Comparison of ENCODE assay signal across 6 worm cellular contexts in genomic region chrV:47799-48198, ce11.
TF ChIP-seq lines count a peak whose summit lies in the region.

No protein-coding gene starts in this region.

TF ChIP-seq in whole organism, L1 larva, 84 proteins besides CTCF, POLR2A, EP300 and RAD21:
- TF ChIP-seq lin-14 (GFP tag; optimal IDR thresholded peaks at IDR 0.05; lab: Kevin White, UChicago), result no peak
- peak; percentile 62 for TF ChIP-seq jun-1 (tag; optimal IDR thresholded peaks at IDR 0.05; lab: Kevin White, UChicago)
- TF ChIP-seq lsy-2 (tag; optimal IDR thresholded peaks at IDR 0.05; lab: Kevin White, UChicago), result peak in 1 of 2 experiments; percentile 9
- peak; percentile 83 for TF ChIP-seq elt-2 (tag; optimal IDR thresholded peaks at IDR 0.05; lab: Kevin White, UChicago)
- TF ChIP-seq ceh-82 (tag; optimal IDR thresholded peaks at IDR 0.05; lab: Kevin White, UChicago), result no peak

TF ChIP-seq in whole organism, L2 larva, 48 proteins besides CTCF, POLR2A, EP300 and RAD21:
- TF ChIP-seq ztf-4 (tag; optimal IDR thresholded peaks at IDR 0.05; lab: Kevin White, UChicago), result no peak
- peak; percentile 85 for TF ChIP-seq fos-1 (tag; optimal IDR thresholded peaks at IDR 0.05; lab: Kevin White, UChicago)
TF ChIP-seq in whole organism, L2 larva: peak in this region for 1.

TF ChIP-seq in whole organism, L3 larva, 47 proteins besides CTCF, POLR2A, EP300 and RAD21:
- TF ChIP-seq jun-1 (tag; optimal IDR thresholded peaks at IDR 0.05; lab: Kevin White, UChicago), result peak; percentile 40
- TF ChIP-seq pha-4 (tag; optimal IDR thresholded peaks at IDR 0.05; lab: Kevin White, UChicago), result peak; percentile 20
- no peak for TF ChIP-seq zag-1 (tag; optimal IDR thresholded peaks at IDR 0.05; lab: Kevin White, UChicago)
- no peak for TF ChIP-seq nhr-77 (tag; optimal IDR thresholded peaks at IDR 0.05; lab: Kevin White, UChicago)
- no peak for TF ChIP-seq egl-27 (tag; optimal IDR thresholded peaks at IDR 0.05; lab: Kevin White, UChicago)
- TF ChIP-seq elt-2 (tag; optimal IDR thresholded peaks at IDR 0.05; lab: Kevin White, UChicago), result peak; percentile 92
- TF ChIP-seq nhr-28 (tag; optimal IDR thresholded peaks at IDR 0.05; lab: Kevin White, UChicago), result no peak
- TF ChIP-seq ceh-28 (tag; optimal IDR thresholded peaks at IDR 0.05; lab: Kevin White, UChicago), result no peak
- TF ChIP-seq unc-39 (tag; optimal IDR thresholded peaks at IDR 0.05; lab: Kevin White, UChicago), result no peak
- no peak for TF ChIP-seq fkh-10 (GFP tag; optimal IDR thresholded peaks at IDR 0.05; lab: Kevin White, UChicago)
- no peak for TF ChIP-seq lin-15B (tag; optimal IDR thresholded peaks at IDR 0.05; lab: Kevin White, UChicago)
- TF ChIP-seq fos-1 (tag; optimal IDR thresholded peaks at IDR 0.05; lab: Kevin White, UChicago), result no peak
- TF ChIP-seq lin-39 (tag; optimal IDR thresholded peaks at IDR 0.05; lab: Kevin White, UChicago), result no peak
- no peak for TF ChIP-seq lsy-12 (tag; optimal IDR thresholded peaks at IDR 0.05; lab: Kevin White, UChicago)
- no peak for TF ChIP-seq tbx-2 (tag; optimal IDR thresholded peaks at IDR 0.05; lab: Kevin White, UChicago)
- TF ChIP-seq nhr-76 (tag; optimal IDR thresholded peaks at IDR 0.05; lab: Kevin White, UChicago), result no peak
- TF ChIP-seq pqm-1 (tag; optimal IDR thresholded peaks at IDR 0.05; lab: Kevin White, UChicago), result peak; percentile 71
- TF ChIP-seq nhr-25 (tag; optimal IDR thresholded peaks at IDR 0.05; lab: Kevin White, UChicago), result no peak
- no peak for TF ChIP-seq ztf-4 (tag; optimal IDR thresholded peaks at IDR 0.05; lab: Kevin White, UChicago)
- no peak for TF ChIP-seq nhr-11 (tag; optimal IDR thresholded peaks at IDR 0.05; lab: Kevin White, UChicago)
- TF ChIP-seq egl-5 (tag; optimal IDR thresholded peaks at IDR 0.05; lab: Kevin White, UChicago), result no peak
- no peak for TF ChIP-seq nhr-237 (tag; optimal IDR thresholded peaks at IDR 0.05; lab: Kevin White, UChicago)

TF ChIP-seq in whole organism, L4 larva, 104 proteins besides CTCF, POLR2A, EP300 and RAD21:
- TF ChIP-seq ces-1 (GFP tag; optimal IDR thresholded peaks at IDR 0.05; lab: Kevin White, UChicago) (no peak), tra-1 (GFP tag; IDR thresholded peaks at IDR 0.05; lab: Robert Waterston, UW) (0 out of 2 replicates have a peak, but pooled peaks have one; percentile 53), pqm-1 (tag; optimal IDR thresholded peaks at IDR 0.05; lab: Kevin White, UChicago) (peak; percentile 70), nhr-111 (GFP tag; optimal IDR thresholded peaks at IDR 0.05; lab: Kevin White, UChicago) (no peak), F49E8.2 (tag; optimal IDR thresholded peaks at IDR 0.05; lab: Kevin White, UChicago; ENCODE audit: borderline replicate concordance) (no peak), unc-62 (GFP tag; optimal IDR thresholded peaks at IDR 0.05 in 1 of 2; lab: Kevin White, UChicago) (peak in 1 of 2 experiments; percentile 44), unc-62 (tag; optimal IDR thresholded peaks at IDR 0.05; lab: Kevin White, UChicago) (no peak), php-3 (GFP tag; IDR thresholded peaks at IDR 0.05; lab: Robert Waterston, UW) (0 out of 2 replicates have a peak, but pooled peaks have one; percentile 15), aly-2 (tag; optimal IDR thresholded peaks at IDR 0.05; lab: Kevin White, UChicago) (no peak), dmd-6 (GFP tag; IDR thresholded peaks at IDR 0.05; lab: Robert Waterston, UW) (peak; percentile 83), mep-1 (tag; optimal IDR thresholded peaks at IDR 0.05; lab: Kevin White, UChicago) (no peak), nhr-28 (tag; optimal IDR thresholded peaks at IDR 0.05; lab: Kevin White, UChicago) (peak; percentile 67), dve-1 (tag; optimal IDR thresholded peaks at IDR 0.05; lab: Kevin White, UChicago; ENCODE audit: insufficient read depth) (peak; percentile 51), hlh-11 (tag; optimal IDR thresholded peaks at IDR 0.05; lab: Kevin White, UChicago) (peak; percentile 60)

TF ChIP-seq in whole organism, late embryonic, 69 proteins besides CTCF, POLR2A, EP300 and RAD21:
- TF ChIP-seq K02D7.2 (tag; optimal IDR thresholded peaks at IDR 0.05; lab: Kevin White, UChicago), result no peak
- no peak for TF ChIP-seq ceh-6 (GFP tag; optimal IDR thresholded peaks at IDR 0.05; lab: Kevin White, UChicago)
- no peak for TF ChIP-seq tbx-2 (tag; optimal IDR thresholded peaks at IDR 0.05; lab: Kevin White, UChicago)
- TF ChIP-seq elt-2 (tag; optimal IDR thresholded peaks at IDR 0.05; lab: Kevin White, UChicago), result peak; percentile 67
- TF ChIP-seq ceh-30 (tag; optimal IDR thresholded peaks at IDR 0.05; lab: Kevin White, UChicago), result no peak
- TF ChIP-seq unc-55 (GFP tag; optimal IDR thresholded peaks at IDR 0.05; lab: Kevin White, UChicago), result no peak

TF ChIP-seq in whole organism, young adult, 124 proteins besides CTCF, POLR2A, EP300 and RAD21:
- no peak for TF ChIP-seq F57A8.1 (GFP tag; optimal IDR thresholded peaks at IDR 0.05; lab: Kevin White, UChicago)
- TF ChIP-seq nhr-80 (tag; optimal IDR thresholded peaks at IDR 0.05; lab: Kevin White, UChicago), result peak; percentile 68
- TF ChIP-seq tlf-1 (GFP tag; optimal IDR thresholded peaks at IDR 0.05; lab: Kevin White, UChicago), result no peak
